Fruit fly (Drosophila melanogaster): ENCODE results near the gene CG8664.
A peak's percentile ranks its signal among the peaks of the same experiment; 100 is the strongest.

Gene CG8664

DNA sequence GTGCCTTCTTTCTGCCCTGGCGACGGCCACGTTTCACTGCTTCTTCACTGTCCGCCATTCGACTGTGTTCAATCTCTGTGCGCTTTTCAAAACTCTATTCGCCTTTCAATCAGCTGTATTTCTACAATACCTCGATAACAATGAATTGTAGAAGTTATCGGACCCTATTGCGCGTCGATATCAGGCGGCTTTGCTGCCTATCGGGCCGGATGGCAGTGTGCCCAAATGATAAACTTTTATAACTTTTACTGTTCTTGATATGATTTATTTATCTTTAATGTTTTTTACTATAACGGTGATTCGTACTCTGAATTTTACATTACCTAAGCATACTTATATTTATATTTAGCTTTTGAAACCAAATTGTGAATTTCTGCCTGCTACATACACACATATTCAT is 37.7 kb downstream of the CG8664 start, which contains the start of gene CG8915 (continued):
- TF ChIP-seq ftz-f1 (GFP tag; optimal IDR thresholded peaks at IDR 0.05) (no peak), Atf6 (GFP tag; IDR thresholded peaks at IDR 0.05) (no peak), CG6175 (GFP tag; IDR thresholded peaks at IDR 0.05) (no peak), CG18011 (GFP tag; optimal IDR thresholded peaks at IDR 0.05) (no peak), CG10959 (GFP tag; IDR thresholded peaks at IDR 0.05) (no peak), slbo (GFP tag; IDR thresholded peaks at IDR 0.05) (no peak), CG4424 (GFP tag; optimal IDR thresholded peaks at IDR 0.05) (no peak), CG31388 (GFP tag; optimal IDR thresholded peaks at IDR 0.05) (no peak), ato (GFP tag; IDR thresholded peaks at IDR 0.05; ENCODE audit: partially characterized antibody) (peak; percentile 61; the same call in 1 of the 2 replicates), fu2 (GFP tag; optimal IDR thresholded peaks at IDR 0.05) (no peak), toy (GFP tag; IDR thresholded peaks at IDR 0.05) (no peak), Blimp-1 (GFP tag; optimal IDR thresholded peaks at IDR 0.05) (no peak), esg (GFP tag; conservative IDR thresholded peaks at IDR 0.05) (no peak), lilli (GFP tag; optimal IDR thresholded peaks at IDR 0.05) (no peak), sens-2 (GFP tag; IDR thresholded peaks at IDR 0.05) (no peak), Doc3 (GFP tag; IDR thresholded peaks at IDR 0.05; ENCODE audit: partially characterized antibody) (peak; percentile 45; the same call in 1 of the 3 replicates), PHDP (tag; optimal IDR thresholded peaks at IDR 0.05) (no peak), CG2678 (tag; optimal IDR thresholded peaks at IDR 0.05) (no peak), h (optimal IDR thresholded peaks at IDR 0.05) (no peak), Hr3 (GFP tag; optimal IDR thresholded peaks at IDR 0.05) (no peak), CG13287 (GFP tag; IDR thresholded peaks at IDR 0.05; ENCODE audit: partially characterized antibody) (peak; percentile 75), YL-1 (GFP tag; optimal IDR thresholded peaks at IDR 0.05) (no peak), psq (GFP tag; optimal IDR thresholded peaks at IDR 0.05) (no peak), Bgb (GFP tag; IDR thresholded peaks at IDR 0.05; ENCODE audit: partially characterized antibody) (peak; percentile 62), CG14710 (tag; optimal IDR thresholded peaks at IDR 0.05) (peak; percentile 30), schlank (tag; optimal IDR thresholded peaks at IDR 0.05) (no peak), CG7963 (GFP tag; IDR thresholded peaks at IDR 0.05; ENCODE audit: partially characterized antibody) (no peak), Poxn (GFP tag; IDR thresholded peaks at IDR 0.05) (no peak), Scr (GFP tag; IDR thresholded peaks at IDR 0.05; ENCODE audit: partially characterized antibody) (peak; percentile 49), CG2202 (tag; optimal IDR thresholded peaks at IDR 0.05) (no peak), CG13624 (GFP tag; optimal IDR thresholded peaks at IDR 0.05) (peak; percentile 9), nmo (GFP tag; optimal IDR thresholded peaks at IDR 0.05) (peak; percentile 13), Fer2 (tag; optimal IDR thresholded peaks at IDR 0.05) (no peak), hbn (GFP tag; IDR thresholded peaks at IDR 0.05; ENCODE audit: partially characterized antibody) (peak; percentile 46; the same call in 1 of the 2 replicates), lbe (GFP tag; optimal IDR thresholded peaks at IDR 0.05) (no peak), kni (GFP tag; optimal IDR thresholded peaks at IDR 0.05) (no peak), caup (GFP tag; optimal IDR thresholded peaks at IDR 0.05; ENCODE audit: severe bottlenecking) (no peak), CG14050 (GFP tag; IDR thresholded peaks at IDR 0.05) (no peak), sc (optimal IDR thresholded peaks at IDR 0.05) (no peak), sc (GFP tag; optimal IDR thresholded peaks at IDR 0.05) (no peak), CG12219 (GFP tag; optimal IDR thresholded peaks at IDR 0.05) (no peak), TFAM (GFP tag; optimal IDR thresholded peaks at IDR 0.05) (no peak), CG9215 (GFP tag; IDR thresholded peaks at IDR 0.05) (no peak), Pdp1 (GFP tag; optimal IDR thresholded peaks at IDR 0.05) (no peak), CG9932 (GFP tag; IDR thresholded peaks at IDR 0.05) (no peak), CG12659 (GFP tag; optimal IDR thresholded peaks at IDR 0.05) (peak; percentile 32), stc (GFP tag; IDR thresholded peaks at IDR 0.05) (no peak), CG7987 (GFP tag; optimal IDR thresholded peaks at IDR 0.05) (no peak), Sry-δ (GFP tag; optimal IDR thresholded peaks at IDR 0.05) (peak; percentile 35), onecut (GFP tag; IDR thresholded peaks at IDR 0.05) (no peak), Hr39 (optimal IDR thresholded peaks at IDR 0.05) (no peak), CG14667 (GFP tag; IDR thresholded peaks at IDR 0.05) (no peak)
